Fruit fly (Drosophila melanogaster) whole organism, embryonic: ENCODE measurements around the gene CG42259.

ENCODE experiments used
- B-H2 ChIP-seq: fragments of 200-800 bp; sonication (Bioruptor generic); optimal IDR thresholded peaks from 2 replicates; lab custom pipeline; 2018; ENCODE audit warnings: missing biosample characterization, mild to moderate bottlenecking, missing genetic modification characterization
- CG12236 ChIP-seq: fragments of 200-800 bp; sonication (Bioruptor generic); optimal IDR thresholded peaks from 2 replicates; lab custom pipeline; 2016; ENCODE audit warnings: missing biosample characterization, missing genetic modification characterization
- CG12769 ChIP-seq: fragments of 200-800 bp; sonication (Bioruptor generic); optimal IDR thresholded peaks from 2 replicates; lab custom pipeline; 2019; ENCODE audit warnings: missing biosample characterization, mild to moderate bottlenecking, missing genetic modification characterization, moderate library complexity
- CG14050 ChIP-seq: fragments of 200-800 bp; sonication (Bioruptor generic); IDR thresholded peaks from 3 replicates; pipeline ENCODE4 v1.3.6; 2022; ENCODE audit warnings: missing biosample characterization, missing genetic modification characterization
- CG14667 ChIP-seq: fragments of 200-800 bp; sonication (Bioruptor generic); IDR thresholded peaks from 2 replicates; pipeline ENCODE4 v1.3.6; 2022; ENCODE audit warnings: missing biosample characterization, missing genetic modification characterization
- CG14710 ChIP-seq: fragments of 200-800 bp; sonication (Bioruptor generic); optimal IDR thresholded peaks from 3 replicates; lab custom pipeline; 2019; ENCODE audit warnings: missing biosample characterization, mild to moderate bottlenecking, missing genetic modification characterization, moderate library complexity
- CG1529 ChIP-seq: fragments of 200-800 bp; sonication (Bioruptor generic); optimal IDR thresholded peaks from 3 replicates; lab custom pipeline; 2018; ENCODE audit warnings: missing biosample characterization, missing genetic modification characterization
- CG17361 ChIP-seq: fragments of 200-800 bp; sonication (Bioruptor generic); IDR thresholded peaks from 3 replicates; pipeline ENCODE4 v1.3.6; 2022; ENCODE audit warnings: missing biosample characterization, missing genetic modification characterization
- CG17612 ChIP-seq: fragments of 200-800 bp; sonication (Bioruptor generic); IDR thresholded peaks from 2 replicates; pipeline ENCODE4 v1.3.6; 2022; ENCODE audit warnings: missing biosample characterization, missing genetic modification characterization
- CG17912 ChIP-seq: fragments of 200-800 bp; sonication (Bioruptor generic); optimal IDR thresholded peaks from 2 replicates; lab custom pipeline; 2018; ENCODE audit warnings: missing biosample characterization, mild to moderate bottlenecking, missing genetic modification characterization
- CG30403 ChIP-seq: fragments of 200-800 bp; sonication (Bioruptor generic); optimal IDR thresholded peaks from 3 replicates; lab custom pipeline; 2016; ENCODE audit warnings: missing biosample characterization, missing genetic modification characterization
- CG3281 ChIP-seq: fragments of 200-800 bp; sonication (Bioruptor generic); optimal IDR thresholded peaks from 3 replicates; lab custom pipeline; 2017; ENCODE audit warnings: missing biosample characterization, mild to moderate bottlenecking, missing genetic modification characterization
- CG4360 ChIP-seq: fragments of 200-800 bp; sonication (Bioruptor generic); IDR thresholded peaks from 2 replicates; pipeline ENCODE4 v1.3.6; 2022; ENCODE audit warnings: missing biosample characterization, missing genetic modification characterization
- CG4617 ChIP-seq: fragments of 200-800 bp; sonication (Bioruptor generic); optimal IDR thresholded peaks from 3 replicates; lab custom pipeline; 2016; ENCODE audit warnings: missing biosample characterization, missing genetic modification characterization, borderline replicate concordance
- CG4707 ChIP-seq: fragments of 200-800 bp; sonication (Bioruptor generic); optimal IDR thresholded peaks from 2 replicates; lab custom pipeline; 2018; ENCODE audit warnings: missing biosample characterization, mild to moderate bottlenecking, missing genetic modification characterization, moderate library complexity
- CG8478 ChIP-seq: fragments of >200 bp; optimal IDR thresholded peaks from 2 replicates; lab custom pipeline; 2018
- D19A ChIP-seq: fragments of 200-800 bp; optimal IDR thresholded peaks from 3 replicates; lab custom pipeline; 2019; ENCODE audit warnings: missing biosample characterization, mild to moderate bottlenecking, missing genetic modification characterization, moderate library complexity
- Doc3 ChIP-seq: fragments of 200-800 bp; sonication (Bioruptor generic); IDR thresholded peaks from 3 replicates; pipeline ENCODE4 v1.3.6; 2022; ENCODE audit warnings: missing biosample characterization, missing genetic modification characterization; ENCODE audit not compliant: partially characterized antibody
- MESR4 ChIP-seq: fragments of 200-800 bp; sonication (Bioruptor generic); optimal IDR thresholded peaks from 2 replicates; lab custom pipeline; 2018; ENCODE audit warnings: missing biosample characterization, mild to moderate bottlenecking, missing genetic modification characterization, moderate library complexity
- NC2β ChIP-seq: fragments of 200-800 bp; sonication (Bioruptor generic); optimal IDR thresholded peaks from 2 replicates; lab custom pipeline; 2016; ENCODE audit warnings: missing biosample characterization, missing genetic modification characterization
- Neu2 ChIP-seq: fragments of 200-800 bp; sonication (Bioruptor generic); optimal IDR thresholded peaks from 3 replicates; lab custom pipeline; 2016; ENCODE audit warnings: missing biosample characterization, missing genetic modification characterization, borderline replicate concordance
- Pdp1 ChIP-seq, 2 experiments: fragments of 200-800 bp; sonication (Bioruptor generic); optimal IDR thresholded peaks; 3 replicates each; lab custom pipeline; 2016; ENCODE audit warnings: missing biosample characterization in 2 of 2, missing genetic modification characterization in 2 of 2, mild to moderate bottlenecking in 1 of 2, moderate library complexity in 1 of 2
- Scr ChIP-seq: fragments of 200-800 bp; sonication (Bioruptor generic); IDR thresholded peaks from 2 replicates; pipeline ENCODE4 v1.3.6; 2022; ENCODE audit warnings: missing biosample characterization, missing genetic modification characterization; ENCODE audit not compliant: partially characterized antibody
- Sox102F ChIP-seq: fragments of 200-800 bp; sonication (Bioruptor generic); optimal IDR thresholded peaks from 2 replicates; lab custom pipeline; 2018; ENCODE audit warnings: missing biosample characterization, mild to moderate bottlenecking, missing genetic modification characterization, moderate library complexity
- Sry-δ ChIP-seq: fragments of 200-800 bp; sonication (Bioruptor generic); optimal IDR thresholded peaks from 2 replicates; lab custom pipeline; 2016; ENCODE audit warnings: missing biosample characterization, missing genetic modification characterization
- Ssrp ChIP-seq: fragments of 200-800 bp; sonication (Bioruptor generic); optimal IDR thresholded peaks from 2 replicates; lab custom pipeline; 2018; ENCODE audit warnings: missing biosample characterization, mild to moderate bottlenecking, missing genetic modification characterization, moderate library complexity
- TFAM ChIP-seq: fragments of 200-800 bp; sonication (Bioruptor generic); optimal IDR thresholded peaks from 2 replicates; lab custom pipeline; 2017; ENCODE audit warnings: missing biosample characterization, missing genetic modification characterization, inconsistent platforms
- Tbp ChIP-seq: fragments of >200 bp; optimal IDR thresholded peaks from 2 replicates; lab custom pipeline; 2018; ENCODE audit warnings: missing biosample characterization, missing genetic modification characterization
- Xrp1 ChIP-seq: fragments of 200-800 bp; sonication (Bioruptor generic); IDR thresholded peaks from 2 replicates; pipeline ENCODE4 v1.3.6; 2022; ENCODE audit warnings: missing biosample characterization, missing genetic modification characterization
- ab ChIP-seq: fragments of 200-800 bp; sonication (Bioruptor generic); optimal IDR thresholded peaks from 2 replicates; lab custom pipeline; 2016; ENCODE audit warnings: missing biosample characterization, missing genetic modification characterization
- ash1 ChIP-seq: fragments of 200-800 bp; sonication (Bioruptor generic); optimal IDR thresholded peaks from 2 replicates; lab custom pipeline; 2018; ENCODE audit warnings: missing biosample characterization, mild to moderate bottlenecking, missing genetic modification characterization
- chm ChIP-seq: fragments of 200-800 bp; sonication (Bioruptor generic); IDR thresholded peaks from 2 replicates; pipeline ENCODE4 v1.3.6; 2022; ENCODE audit warnings: missing biosample characterization, missing genetic modification characterization
- chn ChIP-seq: fragments of 200-800 bp; sonication (Bioruptor generic); optimal IDR thresholded peaks from 2 replicates; lab custom pipeline; 2016; ENCODE audit warnings: missing biosample characterization, missing genetic modification characterization
- crc ChIP-seq: fragments of 200-800 bp; sonication (Bioruptor generic); optimal IDR thresholded peaks from 2 replicates; lab custom pipeline; 2016; ENCODE audit warnings: missing biosample characterization, missing genetic modification characterization
- croc ChIP-seq: fragments of 200-800 bp; sonication (Bioruptor generic); conservative IDR thresholded peaks from 3 replicates; pipeline ENCODE4 v1.3.6; 2022; ENCODE audit warnings: missing biosample characterization, missing genetic modification characterization
- danr ChIP-seq: fragments of 200-800 bp; sonication (Bioruptor generic); IDR thresholded peaks from 2 replicates; pipeline ENCODE4 v1.3.6; 2022; ENCODE audit warnings: missing biosample characterization, missing genetic modification characterization
- ems ChIP-seq: fragments of 200-800 bp; sonication (Bioruptor generic); optimal IDR thresholded peaks from 3 replicates; lab custom pipeline; 2016; ENCODE audit warnings: missing biosample characterization, missing genetic modification characterization
- gsb ChIP-seq: fragments of 200-800 bp; sonication (Bioruptor generic); IDR thresholded peaks from 2 replicates; pipeline ENCODE4 v1.3.6; 2022; ENCODE audit warnings: missing biosample characterization, missing genetic modification characterization
- hb ChIP-seq: fragments of 200-800 bp; sonication (Bioruptor generic); IDR thresholded peaks from 3 replicates; pipeline ENCODE4 v1.3.6; 2022; ENCODE audit warnings: missing biosample characterization, missing genetic modification characterization; ENCODE audit not compliant: partially characterized antibody
- lilli ChIP-seq: fragments of 200-800 bp; sonication (Bioruptor generic); optimal IDR thresholded peaks from 3 replicates; lab custom pipeline; 2016; ENCODE audit warnings: missing biosample characterization, missing genetic modification characterization
- nom ChIP-seq: fragments of 200-800 bp; sonication (Bioruptor generic); optimal IDR thresholded peaks from 2 replicates; lab custom pipeline; 2017; ENCODE audit warnings: missing biosample characterization, missing genetic modification characterization, mild to moderate bottlenecking, moderate library complexity, missing genetic modification reagents
- pita ChIP-seq: fragments of 200-800 bp; sonication (Bioruptor generic); optimal IDR thresholded peaks from 2 replicates; lab custom pipeline; 2017; ENCODE audit warnings: missing biosample characterization, mild to moderate bottlenecking, missing genetic modification characterization
- schlank ChIP-seq: fragments of 200-800 bp; sonication (Bioruptor generic); optimal IDR thresholded peaks from 2 replicates; lab custom pipeline; 2018; ENCODE audit warnings: missing biosample characterization, mild to moderate bottlenecking, missing genetic modification characterization
- sima ChIP-seq: fragments of 200-800 bp; sonication (Bioruptor generic); optimal IDR thresholded peaks from 2 replicates; lab custom pipeline; 2016; ENCODE audit warnings: missing biosample characterization, missing genetic modification characterization
- sisA ChIP-seq: fragments of 200-800 bp; sonication (Bioruptor generic); IDR thresholded peaks from 2 replicates; pipeline ENCODE4 v1.3.6; 2022; ENCODE audit warnings: missing biosample characterization, missing genetic modification characterization
- slou ChIP-seq: fragments of 200-800 bp; sonication (Bioruptor generic); optimal IDR thresholded peaks from 3 replicates; lab custom pipeline; 2016; ENCODE audit warnings: missing biosample characterization, missing genetic modification characterization
- sr ChIP-seq: fragments of 200-800 bp; sonication (Bioruptor generic); IDR thresholded peaks from 3 replicates; pipeline ENCODE4 v1.3.6; 2022; ENCODE audit warnings: missing biosample characterization, missing genetic modification characterization
- stwl ChIP-seq: fragments of 200-800 bp; sonication (Bioruptor generic); optimal IDR thresholded peaks from 3 replicates; lab custom pipeline; 2018; ENCODE audit warnings: missing biosample characterization, mild to moderate bottlenecking, missing genetic modification characterization, moderate library complexity
- twi ChIP-seq: fragments of 200-800 bp; optimal IDR thresholded peaks from 2 replicates; lab custom pipeline; 2019; ENCODE audit warnings: missing biosample characterization, mild to moderate bottlenecking, missing genetic modification characterization, moderate library complexity
- usp ChIP-seq: fragments of >200 bp; optimal IDR thresholded peaks from 2 replicates; lab custom pipeline; 2017; ENCODE audit warnings: missing biosample characterization, missing genetic modification characterization

Gene CG42259

DNA sequence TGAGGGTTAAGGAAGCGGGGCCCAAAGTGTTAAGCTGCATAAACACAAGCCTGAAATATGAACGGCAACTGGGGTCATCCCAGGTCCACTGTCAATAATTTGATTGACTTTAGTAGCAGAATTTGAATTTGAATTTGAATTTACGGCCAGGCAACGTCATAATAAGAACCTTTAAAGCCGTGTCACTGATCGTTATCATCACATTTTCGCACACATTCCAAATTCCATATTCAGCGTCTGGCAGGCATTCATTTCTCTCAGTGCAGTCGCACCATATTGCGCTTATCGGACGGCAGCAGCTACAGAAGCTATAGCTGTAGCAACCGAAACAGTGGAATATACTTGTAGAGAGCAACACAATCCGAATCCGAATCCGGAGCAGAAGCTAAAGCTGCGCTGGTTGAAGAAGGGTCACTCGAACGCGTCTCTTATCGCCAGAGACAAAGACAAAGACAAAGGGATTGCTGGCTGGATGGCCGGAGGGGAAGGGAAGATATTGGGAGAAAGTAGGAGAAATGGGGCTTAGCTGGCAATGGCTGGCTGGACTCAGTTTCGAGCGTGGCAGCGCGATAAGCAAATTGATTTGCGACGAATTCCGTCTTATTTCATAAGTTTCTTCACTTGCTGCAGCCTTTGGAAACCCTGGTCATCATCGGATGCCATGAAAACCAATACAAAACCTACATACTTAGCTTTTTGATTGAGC, 6.8 kb downstream of the CG42259 start (continued):
- TF ChIP-seq nom (GFP tag; lab: Kevin White, UChicago) (peak; percentile 28), usp (no peak), croc (GFP tag; lab: Robert Waterston, UW) (peak; percentile 42; the same call in 1 of the 3 replicates), sisA (peak; percentile 55; the same call in 1 of the 2 replicates), danr (GFP tag; lab: Robert Waterston, UW) (no peak), Sox102F (peak; percentile 60), ab (GFP tag; lab: Kevin White, UChicago) (no peak), Scr (GFP tag; lab: Robert Waterston, UW) (no peak), gsb (GFP tag; lab: Robert Waterston, UW) (no peak), CG1529 (GFP tag; lab: Kevin White, UChicago) (peak; percentile 2), chm (GFP tag; lab: Robert Waterston, UW) (no peak), TFAM (GFP tag; lab: Kevin White, UChicago) (no peak), Pdp1 (GFP tag; optimal IDR thresholded peaks at IDR 0.05; lab: Kevin White, UChicago) (peak in 1 of 2 experiments; percentile 40), Neu2 (GFP tag; lab: Kevin White, UChicago) (no peak), CG14050 (no peak), MESR4 (GFP tag; lab: Kevin White, UChicago) (no peak), NC2β (GFP tag; lab: Kevin White, UChicago) (no peak), twi (no peak), Xrp1 (GFP tag; lab: Robert Waterston, UW) (peak; percentile 58; the same call in 1 of the 2 replicates), CG17912 (GFP tag; lab: Kevin White, UChicago) (no peak), CG4617 (GFP tag; lab: Kevin White, UChicago) (no peak), Sry-δ (no peak), CG14710 (peak; percentile 44), CG12236 (GFP tag; lab: Kevin White, UChicago) (no peak), Doc3 (GFP tag; lab: Robert Waterston, UW) (no peak), crc (GFP tag; lab: Kevin White, UChicago) (no peak), Tbp (GFP tag; lab: Kevin White, UChicago) (no peak), CG14667 (GFP tag; lab: Robert Waterston, UW) (peak; percentile 42), sima (no peak), B-H2 (GFP tag; lab: Kevin White, UChicago) (no peak), CG8478 (lab: Kevin White, UChicago) (no peak), slou (GFP tag; lab: Kevin White, UChicago) (no peak), CG4707 (GFP tag; lab: Kevin White, UChicago) (no peak), chn (GFP tag; lab: Kevin White, UChicago) (peak; percentile 13), ash1 (GFP tag; lab: Kevin White, UChicago) (no peak), ems (GFP tag; lab: Kevin White, UChicago) (peak; percentile 36), CG3281 (GFP tag; lab: Kevin White, UChicago) (no peak), Ssrp (tag; lab: Kevin White, UChicago) (peak; percentile 37), hb (GFP tag; lab: Robert Waterston, UW) (no peak), D19A (tag; lab: Kevin White, UChicago) (peak; percentile 31), schlank (tag; lab: Kevin White, UChicago) (no peak), sr (0 out of 3 replicates have a peak, but pooled peaks have one; percentile 32), CG30403 (GFP tag; lab: Kevin White, UChicago) (peak; percentile 50), CG4360 (GFP tag; lab: Robert Waterston, UW) (no peak), CG12769 (tag; lab: Kevin White, UChicago) (peak; percentile 36), CG17361 (GFP tag; lab: Robert Waterston, UW) (peak; percentile 44; the same call in 2 of the 3 replicates), pita (GFP tag; lab: Kevin White, UChicago) (no peak), stwl (no peak), lilli (GFP tag; lab: Kevin White, UChicago) (peak; percentile 19), CG17612 (GFP tag; lab: Robert Waterston, UW) (no peak)
